Worm (Caenorhabditis elegans) whole organism, young adult: ENCODE measurements around the gene C25H3.17.

Source experiments
- egl-18 ChIP-seq: fragments of 200-800 bp; sonication (Bioruptor generic); IDR thresholded peaks from 2 replicates; pipeline ENCODE4 v1.3.6; 2022; ENCODE audit warnings: missing genetic modification reagents, missing genetic modification characterization, missing compliant biosample characterization
- nhr-179 ChIP-seq: sonication (generic microtip); optimal IDR thresholded peaks from 2 replicates; lab custom pipeline; 2016; ENCODE audit warnings: mild to moderate bottlenecking, missing genetic modification characterization, missing compliant biosample characterization
- snpc-4 ChIP-seq, 5 experiments: fragments of 150-350 bp in 1 of 5; sonication (generic microtip) in 4 of 5; optimal IDR thresholded peaks; 2 replicates each; lab custom pipeline; 2014 to 2018; ENCODE audit warnings: missing genetic modification characterization in 5 of 5, missing biosample characterization in 3 of 5, antibody characterized with exemption in 2 of 5, mild to moderate bottlenecking in 2 of 5, missing compliant biosample characterization in 2 of 5, missing genotype in 2 of 5, moderate library complexity in 2 of 5, missing genetic modification reagents in 1 of 5
- unc-62 ChIP-seq: fragments of 150-350 bp; optimal IDR thresholded peaks from 2 replicates; lab custom pipeline; 2014; ENCODE audit warnings: missing biosample characterization, missing genetic modification reagents, missing genetic modification characterization

- TF ChIP-seq unc-62 (GFP tag; lab: Kevin White, UChicago) = no peak
- no peak for TF ChIP-seq snpc-4 (GFP tag; optimal IDR thresholded peaks at IDR 0.05; lab: Kevin White, UChicago)
- TF ChIP-seq snpc-4 (tag; optimal IDR thresholded peaks at IDR 0.05; lab: Kevin White, UChicago) = no peak
- no peak for TF ChIP-seq nhr-179
- no peak for TF ChIP-seq egl-18 (GFP tag; lab: Robert Waterston, UW)
Measured at ce11 chrII:5707532-5707931, 38.1 kb upstream of the C25H3.17 start, which contains the start of gene osta-2.
